Worm (Caenorhabditis elegans) whole organism, young adult: ENCODE data around the gene egl-44.

ENCODE experiments used
- ama-1 ChIP-seq, 3 experiments: fragments of 150-350 bp in 1 of 3; sonication (generic microtip) in 2 of 3; optimal IDR thresholded peaks; 2 replicates each; lab custom pipeline; 2014 to 2018; ENCODE audit warnings: missing biosample characterization in 2 of 3, missing genetic modification characterization in 2 of 3, missing genetic modification reagents in 2 of 3
- ceh-100 ChIP-seq: fragments of 200-800 bp; sonication (Bioruptor generic); IDR thresholded peaks from 2 replicates; pipeline ENCODE4 v1.3.6; 2022; ENCODE audit warnings: missing genetic modification reagents, missing genetic modification characterization, missing compliant biosample characterization
- dpl-1 ChIP-seq: fragments of 150-350 bp; optimal IDR thresholded peaks from 2 replicates; lab custom pipeline; 2014; ENCODE audit warnings: missing biosample characterization, missing genetic modification reagents, missing genetic modification characterization
- efl-1 ChIP-seq: fragments of 150-350 bp; optimal IDR thresholded peaks from 2 replicates; lab custom pipeline; 2014; ENCODE audit warnings: missing biosample characterization, missing genetic modification reagents, missing genetic modification characterization
- ekl-4 ChIP-seq: fragments of 200-800 bp; sonication (Bioruptor generic); IDR thresholded peaks from 2 replicates; pipeline ENCODE4 v1.3.6; 2022; ENCODE audit warnings: missing genetic modification reagents, missing genetic modification characterization, missing compliant biosample characterization
- hmg-20 ChIP-seq: fragments of 200-800 bp; sonication (Bioruptor generic); IDR thresholded peaks from 2 replicates; pipeline ENCODE4 v1.3.6; 2022; ENCODE audit warnings: missing genetic modification reagents, missing genetic modification characterization, missing compliant biosample characterization
- hrde-1 ChIP-seq: sonication (generic microtip); optimal IDR thresholded peaks from 2 replicates; lab custom pipeline; 2016; ENCODE audit warnings: missing genetic modification characterization, mild to moderate bottlenecking, missing compliant biosample characterization, moderate library complexity, missing genotype, missing genetic modification reagents, borderline replicate concordance
- nfya-1 ChIP-seq: sonication (generic microtip); optimal IDR thresholded peaks from 2 replicates; lab custom pipeline; 2017; ENCODE audit warnings: antibody characterized with exemption, missing compliant biosample characterization, missing genetic modification characterization, borderline replicate concordance; ENCODE audit not compliant: insufficient read depth
- nhr-27 ChIP-seq: fragments of 200-800 bp; sonication (Bioruptor generic); optimal IDR thresholded peaks from 2 replicates; lab custom pipeline; 2018; ENCODE audit warnings: mild to moderate bottlenecking, missing genetic modification characterization, moderate library complexity, missing compliant biosample characterization
- snpc-4 ChIP-seq, 5 experiments: fragments of 150-350 bp in 1 of 5; sonication (generic microtip) in 4 of 5; optimal IDR thresholded peaks; 2 replicates each; lab custom pipeline; 2014 to 2018; ENCODE audit warnings: missing genetic modification characterization in 5 of 5, missing biosample characterization in 3 of 5, antibody characterized with exemption in 2 of 5, mild to moderate bottlenecking in 2 of 5, missing compliant biosample characterization in 2 of 5, missing genotype in 2 of 5, moderate library complexity in 2 of 5, missing genetic modification reagents in 1 of 5
- somi-1 ChIP-seq: fragments of 200-800 bp; sonication (Bioruptor generic); optimal IDR thresholded peaks from 2 replicates; lab custom pipeline; 2018; ENCODE audit warnings: mild to moderate bottlenecking, missing genetic modification characterization, missing compliant biosample characterization
- unc-130 ChIP-seq: sonication (generic microtip); optimal IDR thresholded peaks from 2 replicates; lab custom pipeline; 2016; ENCODE audit warnings: missing genetic modification reagents, missing genetic modification characterization, missing compliant biosample characterization

- TF ChIP-seq snpc-4 (GFP tag; optimal IDR thresholded peaks at IDR 0.05; lab: Kevin White, UChicago) (no peak), snpc-4 (tag; optimal IDR thresholded peaks at IDR 0.05; lab: Kevin White, UChicago) (no peak), ceh-100 (GFP tag; lab: Robert Waterston, UW) (no peak), nhr-27 (tag; lab: Kevin White, UChicago) (no peak), unc-130 (no peak), ekl-4 (no peak), hrde-1 (tag; lab: Kevin White, UChicago) (no peak), efl-1 (no peak), hmg-20 (GFP tag; lab: Robert Waterston, UW) (no peak), nfya-1 (tag; lab: Kevin White, UChicago) (no peak), ama-1 (optimal IDR thresholded peaks at IDR 0.05; lab: Kevin White, UChicago) (no peak), ama-1 (GFP tag; optimal IDR thresholded peaks at IDR 0.05; lab: Kevin White, UChicago) (no peak), somi-1 (GFP tag; lab: Kevin White, UChicago) (no peak), dpl-1 (GFP tag; lab: Kevin White, UChicago) (no peak)
Observed at ce11 chrII:5917010-5917472, 11.6 kb upstream of the egl-44 start, which contains the start of gene frh-1.
